Worm (Caenorhabditis elegans) whole organism, late embryonic: ENCODE results near the gene msp-58.

Source experiments
- C08G9.2 ChIP-seq: sonication (generic microtip); optimal IDR thresholded peaks from 2 replicates; lab custom pipeline; 2016; ENCODE audit warnings: mild to moderate bottlenecking, missing genetic modification characterization, moderate library complexity, missing compliant biosample characterization
- F13H6.1 ChIP-seq: sonication (generic microtip); optimal IDR thresholded peaks from 2 replicates; lab custom pipeline; 2016; ENCODE audit warnings: missing genetic modification characterization, missing compliant biosample characterization
- Y22D7AL.16 ChIP-seq: sonication (generic microtip); optimal IDR thresholded peaks from 2 replicates; lab custom pipeline; 2016; ENCODE audit warnings: missing genetic modification characterization, missing compliant biosample characterization
- ahr-1 ChIP-seq: sonication (generic microtip); optimal IDR thresholded peaks from 2 replicates; lab custom pipeline; 2016; ENCODE audit warnings: missing genetic modification characterization, missing compliant biosample characterization
- ama-1 ChIP-seq: fragments of 150-350 bp; optimal IDR thresholded peaks from 2 replicates; lab custom pipeline; 2014
- ceh-14 ChIP-seq: sonication (generic microtip); optimal IDR thresholded peaks from 2 replicates; lab custom pipeline; 2016; ENCODE audit warnings: missing genotype, missing genetic modification characterization, missing compliant biosample characterization
- ceh-2 ChIP-seq: sonication (generic microtip); optimal IDR thresholded peaks from 2 replicates; lab custom pipeline; 2016; ENCODE audit warnings: missing genotype, missing genetic modification characterization, missing compliant biosample characterization
- ceh-31 ChIP-seq: sonication (generic microtip); optimal IDR thresholded peaks from 2 replicates; lab custom pipeline; 2016; ENCODE audit warnings: missing genetic modification characterization, missing compliant biosample characterization
- ceh-45 ChIP-seq: fragments of 200-800 bp; sonication (Bioruptor generic); IDR thresholded peaks from 2 replicates; pipeline ENCODE4 v1.3.6; 2022; ENCODE audit warnings: missing genetic modification reagents, missing genetic modification characterization, missing compliant biosample characterization
- ceh-6 ChIP-seq: fragments of 200-800 bp; sonication (Bioruptor generic); optimal IDR thresholded peaks from 2 replicates; lab custom pipeline; 2018; ENCODE audit warnings: mild to moderate bottlenecking, missing genetic modification characterization, missing compliant biosample characterization
- che-1 ChIP-seq: sonication (generic microtip); optimal IDR thresholded peaks from 2 replicates; lab custom pipeline; 2016; ENCODE audit warnings: mild to moderate bottlenecking, missing genetic modification characterization, missing compliant biosample characterization
- dmd-4 ChIP-seq: sonication (generic microtip); optimal IDR thresholded peaks from 2 replicates; lab custom pipeline; 2016; ENCODE audit warnings: borderline replicate concordance, missing genetic modification characterization, missing compliant biosample characterization
- dve-1 ChIP-seq: sonication (generic microtip); optimal IDR thresholded peaks from 2 replicates; lab custom pipeline; 2017; ENCODE audit warnings: antibody characterized with exemption, mild to moderate bottlenecking, missing genetic modification characterization, missing compliant biosample characterization
- fax-1 ChIP-seq: sonication (generic microtip); optimal IDR thresholded peaks from 2 replicates; lab custom pipeline; 2016; ENCODE audit warnings: missing genotype, missing genetic modification characterization, missing compliant biosample characterization
- fkh-6 ChIP-seq: sonication (generic microtip); optimal IDR thresholded peaks from 2 replicates; lab custom pipeline; 2016; ENCODE audit warnings: missing genetic modification characterization, missing compliant biosample characterization
- gmeb-2 ChIP-seq: sonication (generic microtip); optimal IDR thresholded peaks from 2 replicates; lab custom pipeline; 2016; ENCODE audit warnings: missing genetic modification characterization, inconsistent platforms, missing compliant biosample characterization
- hlh-13 ChIP-seq: fragments of 200-800 bp; sonication (Bioruptor generic); optimal IDR thresholded peaks from 2 replicates; lab custom pipeline; 2018; ENCODE audit warnings: mild to moderate bottlenecking, missing genetic modification characterization, missing compliant biosample characterization
- hlh-6 ChIP-seq: sonication (generic microtip); optimal IDR thresholded peaks from 2 replicates; lab custom pipeline; 2016; ENCODE audit warnings: missing genotype, missing genetic modification characterization, missing compliant biosample characterization
- hlh-8 ChIP-seq: sonication (generic microtip); optimal IDR thresholded peaks from 2 replicates; lab custom pipeline; 2016; ENCODE audit warnings: missing genotype, missing genetic modification characterization, missing compliant biosample characterization
- lin-11 ChIP-seq: fragments of 200-800 bp; sonication (Bioruptor generic); optimal IDR thresholded peaks from 2 replicates; lab custom pipeline; 2018; ENCODE audit warnings: mild to moderate bottlenecking, missing genetic modification characterization, missing compliant biosample characterization
- madf-2 ChIP-seq: sonication (generic microtip); optimal IDR thresholded peaks from 2 replicates; lab custom pipeline; 2017; ENCODE audit warnings: missing genetic modification characterization, missing compliant biosample characterization
- mec-3 ChIP-seq: sonication (generic microtip); optimal IDR thresholded peaks from 2 replicates; lab custom pipeline; 2016; ENCODE audit warnings: borderline replicate concordance, missing genetic modification characterization, missing compliant biosample characterization
- nfya-1 ChIP-seq: sonication (generic microtip); optimal IDR thresholded peaks from 2 replicates; lab custom pipeline; 2017; ENCODE audit warnings: missing genetic modification characterization, mild to moderate bottlenecking, missing compliant biosample characterization, antibody characterized with exemption, moderate library complexity
- nhr-232 ChIP-seq: sonication (generic microtip); optimal IDR thresholded peaks from 2 replicates; lab custom pipeline; 2016; ENCODE audit warnings: missing genetic modification characterization, missing compliant biosample characterization
- pax-1 ChIP-seq: fragments of 150-350 bp; optimal IDR thresholded peaks from 2 replicates; lab custom pipeline; 2014; ENCODE audit warnings: missing biosample characterization, missing genetic modification characterization
- pha-2 ChIP-seq: sonication (generic microtip); optimal IDR thresholded peaks from 2 replicates; lab custom pipeline; 2017; ENCODE audit warnings: mild to moderate bottlenecking, missing genetic modification characterization, missing compliant biosample characterization
- pqm-1 ChIP-seq: sonication (generic microtip); optimal IDR thresholded peaks from 2 replicates; lab custom pipeline; 2016; ENCODE audit warnings: missing genetic modification characterization, missing compliant biosample characterization
- pros-1 ChIP-seq: fragments of 150-350 bp; optimal IDR thresholded peaks from 2 replicates; lab custom pipeline; 2014; ENCODE audit warnings: missing biosample characterization, missing genetic modification reagents, missing genetic modification characterization
- rnt-1 ChIP-seq: sonication (generic microtip); optimal IDR thresholded peaks from 2 replicates; lab custom pipeline; 2016; ENCODE audit warnings: missing genetic modification characterization, missing compliant biosample characterization
- sdc-2 ChIP-seq: sonication (generic microtip); optimal IDR thresholded peaks from 2 replicates; lab custom pipeline; 2016; ENCODE audit warnings: missing genotype, missing genetic modification characterization, missing compliant biosample characterization
- sox-2 ChIP-seq: fragments of 200-800 bp; sonication (Bioruptor generic); IDR thresholded peaks from 2 replicates; pipeline ENCODE4 v1.3.6; 2022; ENCODE audit warnings: missing genetic modification reagents, missing genetic modification characterization, missing compliant biosample characterization
- sox-4 ChIP-seq: sonication (generic microtip); optimal IDR thresholded peaks from 2 replicates; lab custom pipeline; 2017; ENCODE audit warnings: mild to moderate bottlenecking, missing genetic modification characterization, inconsistent platforms, missing compliant biosample characterization
- syd-9 ChIP-seq: sonication (generic microtip); optimal IDR thresholded peaks from 2 replicates; lab custom pipeline; 2016; ENCODE audit warnings: mild to moderate bottlenecking, missing genetic modification characterization, moderate library complexity, missing compliant biosample characterization
- tbx-2 ChIP-seq: sonication (generic microtip); optimal IDR thresholded peaks from 2 replicates; lab custom pipeline; 2016; ENCODE audit warnings: missing genetic modification characterization, missing compliant biosample characterization
- tbx-7 ChIP-seq: sonication (generic microtip); optimal IDR thresholded peaks from 2 replicates; lab custom pipeline; 2016; ENCODE audit warnings: missing genotype, missing genetic modification characterization, missing compliant biosample characterization
- ttx-3 ChIP-seq: sonication (generic microtip); optimal IDR thresholded peaks from 2 replicates; lab custom pipeline; 2016; ENCODE audit warnings: missing genetic modification reagents, missing genetic modification characterization, missing compliant biosample characterization
- unc-42 ChIP-seq: sonication (generic microtip); optimal IDR thresholded peaks from 2 replicates; lab custom pipeline; 2016; ENCODE audit warnings: missing genotype, missing genetic modification characterization, missing compliant biosample characterization
- unc-55 ChIP-seq: sonication (generic microtip); optimal IDR thresholded peaks from 2 replicates; lab custom pipeline; 2017; ENCODE audit warnings: missing biosample characterization, missing genetic modification reagents, missing genetic modification characterization
- ztf-16 ChIP-seq: sonication (generic microtip); optimal IDR thresholded peaks from 2 replicates; lab custom pipeline; 2017; ENCODE audit warnings: missing genetic modification characterization, missing compliant biosample characterization

The msp-58 gene

ce11 chrIV:5334518-5334917, 26.1 kb downstream of the msp-58 start (continued):
- TF ChIP-seq syd-9 (tag; lab: Kevin White, UChicago) (peak; percentile 8), ceh-14 (tag; lab: Kevin White, UChicago) (peak; percentile 57), ztf-16 (tag; lab: Kevin White, UChicago) (peak; percentile 49), sdc-2 (tag; lab: Kevin White, UChicago) (peak; percentile 16), gmeb-2 (peak; percentile 78), tbx-2 (peak; percentile 45), pax-1 (tag; lab: Kevin White, UChicago) (no peak), unc-42 (tag; lab: Kevin White, UChicago) (no peak), pqm-1 (tag; lab: Kevin White, UChicago) (peak; percentile 3), pros-1 (tag; lab: Kevin White, UChicago) (no peak), ahr-1 (tag; lab: Kevin White, UChicago) (no peak), che-1 (tag; lab: Kevin White, UChicago) (peak; percentile 73), ama-1 (lab: Kevin White, UChicago) (no peak), hlh-13 (GFP tag; lab: Kevin White, UChicago) (peak; percentile 68), rnt-1 (tag; lab: Kevin White, UChicago) (peak; percentile 15), nhr-232 (tag; lab: Kevin White, UChicago) (peak; percentile 22), dve-1 (tag; lab: Kevin White, UChicago) (peak; percentile 30), hlh-6 (tag; lab: Kevin White, UChicago) (no peak), sox-2 (peak; percentile 22; the same call in 1 of the 2 replicates), hlh-8 (tag; lab: Kevin White, UChicago) (peak; percentile 19), C08G9.2 (tag; lab: Kevin White, UChicago) (peak; percentile 43), ceh-2 (tag; lab: Kevin White, UChicago) (peak; percentile 27), pha-2 (tag; lab: Kevin White, UChicago) (peak; percentile 38), fkh-6 (tag; lab: Kevin White, UChicago) (peak; percentile 58), fax-1 (tag; lab: Kevin White, UChicago) (peak; percentile 60), sox-4 (tag; lab: Kevin White, UChicago) (peak; percentile 73), nfya-1 (tag; lab: Kevin White, UChicago) (peak; percentile 20), F13H6.1 (peak; percentile 35), ceh-45 (GFP tag; lab: Robert Waterston, UW) (0 out of 2 replicates have a peak, but pooled peaks have one; percentile 64), dmd-4 (tag; lab: Kevin White, UChicago) (no peak), ttx-3 (tag; lab: Kevin White, UChicago) (peak; percentile 67), tbx-7 (tag; lab: Kevin White, UChicago) (no peak)

ce11 chrIV:5337649-5338048, 29.3 kb downstream of the msp-58 start:
- TF ChIP-seq ceh-14 (tag; lab: Kevin White, UChicago) (no peak), mec-3 (tag; lab: Kevin White, UChicago) (no peak), gmeb-2 (no peak), ahr-1 (tag; lab: Kevin White, UChicago) (no peak), ceh-45 (GFP tag; lab: Robert Waterston, UW) (no peak), fkh-6 (tag; lab: Kevin White, UChicago) (no peak), Y22D7AL.16 (no peak), che-1 (tag; lab: Kevin White, UChicago) (no peak), lin-11 (tag; lab: Kevin White, UChicago) (no peak)

- TF ChIP-seq unc-42 (tag; lab: Kevin White, UChicago): no peak
- no peak for TF ChIP-seq madf-2 (tag; lab: Kevin White, UChicago)
- TF ChIP-seq unc-55: no peak
- TF ChIP-seq ceh-14 (tag; lab: Kevin White, UChicago): no peak
- no peak for TF ChIP-seq ceh-31
- TF ChIP-seq Y22D7AL.16: no peak
- no peak for TF ChIP-seq ceh-6 (GFP tag; lab: Kevin White, UChicago)
- no peak for TF ChIP-seq che-1 (tag; lab: Kevin White, UChicago)
- no peak for TF ChIP-seq tbx-2
- TF ChIP-seq, all 69 proteins: peak for 0
These were observed 30.9 kb downstream of the msp-58 start, which contains the start of gene Y4C6B.2 for ce11 chrIV:5339255-5339654. Gene Y4C6B.2 (plus strand): TSS chrIV:5339574.
